Fruit fly (Drosophila melanogaster) whole organism, embryonic: ENCODE results near the gene Acn.

Source experiments
- Atf-2 ChIP-seq: fragments of 200-800 bp; sonication (Bioruptor generic); optimal IDR thresholded peaks from 2 replicates; lab custom pipeline; 2016; ENCODE audit warnings: missing biosample characterization, missing genetic modification characterization
- BtbVII ChIP-seq: fragments of 200-800 bp; sonication (Bioruptor generic); optimal IDR thresholded peaks from 3 replicates; lab custom pipeline; 2017; ENCODE audit warnings: missing biosample characterization, mild to moderate bottlenecking, missing genetic modification characterization
- Bteb2 ChIP-seq: fragments of 200-800 bp; sonication (Bioruptor generic); optimal IDR thresholded peaks from 2 replicates; lab custom pipeline; 2016; ENCODE audit warnings: missing biosample characterization, missing genetic modification characterization
- CG10209 ChIP-seq: fragments of 200-800 bp; sonication (Bioruptor generic); optimal IDR thresholded peaks from 3 replicates; lab custom pipeline; 2017; ENCODE audit warnings: missing biosample characterization, mild to moderate bottlenecking, missing genetic modification characterization, missing genetic modification reagents
- CG10431 ChIP-seq: fragments of 200-800 bp; sonication (Bioruptor generic); optimal IDR thresholded peaks from 3 replicates; lab custom pipeline; 2018; ENCODE audit warnings: missing biosample characterization, mild to moderate bottlenecking, missing genetic modification characterization
- CG10565 ChIP-seq: fragments of 200-800 bp; sonication (Bioruptor generic); optimal IDR thresholded peaks from 3 replicates; lab custom pipeline; 2016; ENCODE audit warnings: missing biosample characterization, mild to moderate bottlenecking, missing genetic modification characterization
- CG10959 ChIP-seq: fragments of 200-800 bp; sonication (Bioruptor generic); IDR thresholded peaks from 2 replicates; pipeline ENCODE4 v1.3.6; 2022; ENCODE audit warnings: missing biosample characterization, missing genetic modification characterization
- CG11504 ChIP-seq: fragments of 200-800 bp; sonication (Bioruptor generic); optimal IDR thresholded peaks from 3 replicates; lab custom pipeline; 2019; ENCODE audit warnings: missing biosample characterization, mild to moderate bottlenecking, missing genetic modification characterization, moderate library complexity
- CG12071 ChIP-seq: fragments of 200-800 bp; sonication (Bioruptor generic); optimal IDR thresholded peaks from 3 replicates; lab custom pipeline; 2018; ENCODE audit warnings: missing biosample characterization, mild to moderate bottlenecking, missing genetic modification characterization
- CG12744 ChIP-seq: fragments of 200-800 bp; sonication (Bioruptor generic); optimal IDR thresholded peaks from 2 replicates; lab custom pipeline; 2016; ENCODE audit warnings: missing biosample characterization, missing genetic modification characterization
- CG12942 ChIP-seq: fragments of 200-800 bp; sonication (Bioruptor generic); optimal IDR thresholded peaks from 3 replicates; lab custom pipeline; 2016; ENCODE audit warnings: missing biosample characterization, missing genetic modification characterization
- CG13296 ChIP-seq: fragments of 200-800 bp; sonication (Bioruptor generic); optimal IDR thresholded peaks from 3 replicates; lab custom pipeline; 2018; ENCODE audit warnings: missing biosample characterization, mild to moderate bottlenecking, missing genetic modification characterization
- CG16815 ChIP-seq: fragments of 200-800 bp; sonication (Bioruptor generic); optimal IDR thresholded peaks from 3 replicates; lab custom pipeline; 2017; ENCODE audit warnings: missing biosample characterization, mild to moderate bottlenecking, missing genetic modification characterization
- CG16863 ChIP-seq: fragments of 200-800 bp; sonication (Bioruptor generic); optimal IDR thresholded peaks from 3 replicates; lab custom pipeline; 2016; ENCODE audit warnings: missing biosample characterization, missing genetic modification characterization
- CG18476 ChIP-seq: fragments of 200-800 bp; sonication (Bioruptor generic); optimal IDR thresholded peaks from 2 replicates; lab custom pipeline; 2016; ENCODE audit warnings: missing biosample characterization, mild to moderate bottlenecking, missing genetic modification characterization
- CG2129 ChIP-seq: fragments of 200-800 bp; sonication (Bioruptor generic); IDR thresholded peaks from 2 replicates; pipeline ENCODE4 v1.3.6; 2022; ENCODE audit warnings: missing biosample characterization, missing genetic modification characterization; ENCODE audit not compliant: partially characterized antibody
- CG5245 ChIP-seq: fragments of 200-800 bp; sonication (Bioruptor generic); optimal IDR thresholded peaks from 3 replicates; lab custom pipeline; 2016; ENCODE audit warnings: missing biosample characterization, missing genetic modification characterization
- CG7786 ChIP-seq: fragments of 200-800 bp; sonication (Bioruptor generic); optimal IDR thresholded peaks from 2 replicates; lab custom pipeline; 2016; ENCODE audit warnings: missing biosample characterization, missing genetic modification characterization
- CG7839 ChIP-seq: fragments of 200-800 bp; sonication (Bioruptor generic); optimal IDR thresholded peaks from 3 replicates; lab custom pipeline; 2018; ENCODE audit warnings: missing biosample characterization, mild to moderate bottlenecking, missing genetic modification characterization, moderate library complexity
- CG8290 ChIP-seq, 3 experiments: fragments of 200-800 bp; sonication (Bioruptor generic); optimal IDR thresholded peaks; 2 replicates each; lab custom pipeline; 2016 to 2019; ENCODE audit warnings: missing biosample characterization in 3 of 3, missing genetic modification characterization in 3 of 3, mild to moderate bottlenecking in 2 of 3, moderate library complexity in 1 of 3
- CG8924 ChIP-seq: fragments of 200-800 bp; optimal IDR thresholded peaks from 3 replicates; lab custom pipeline; 2019; ENCODE audit warnings: missing biosample characterization, mild to moderate bottlenecking, missing genetic modification characterization, moderate library complexity
- CTCF ChIP-seq: fragments of 200-800 bp; sonication (Bioruptor generic); optimal IDR thresholded peaks from 2 replicates; lab custom pipeline; 2017; ENCODE audit warnings: missing biosample characterization, mild to moderate bottlenecking, missing genetic modification characterization, moderate library complexity
- CrebB ChIP-seq: fragments of 200-800 bp; sonication (Bioruptor generic); optimal IDR thresholded peaks from 3 replicates; lab custom pipeline; 2018; ENCODE audit warnings: missing biosample characterization, mild to moderate bottlenecking, missing genetic modification characterization
- D19A ChIP-seq: fragments of 200-800 bp; optimal IDR thresholded peaks from 3 replicates; lab custom pipeline; 2019; ENCODE audit warnings: missing biosample characterization, mild to moderate bottlenecking, missing genetic modification characterization, moderate library complexity
- Gug ChIP-seq: fragments of 200-800 bp; sonication (Bioruptor generic); IDR thresholded peaks from 4 replicates; pipeline ENCODE4 v1.3.6; 2022; ENCODE audit warnings: missing biosample characterization, missing genetic modification characterization
- Hr3 ChIP-seq: fragments of 200-800 bp; sonication (Bioruptor generic); optimal IDR thresholded peaks from 3 replicates; lab custom pipeline; 2016; ENCODE audit warnings: missing biosample characterization, missing genetic modification characterization
- Mes4 ChIP-seq: fragments of 200-800 bp; sonication (Bioruptor generic); optimal IDR thresholded peaks from 2 replicates; lab custom pipeline; 2016; ENCODE audit warnings: missing biosample characterization, missing genetic modification characterization
- Myb ChIP-seq: fragments of 200-800 bp; sonication (Bioruptor generic); optimal IDR thresholded peaks from 2 replicates; lab custom pipeline; 2016; ENCODE audit warnings: missing biosample characterization, missing genetic modification characterization
- NFAT ChIP-seq: fragments of 200-800 bp; sonication (Bioruptor generic); IDR thresholded peaks from 2 replicates; pipeline ENCODE4 v1.3.6; 2022; ENCODE audit warnings: missing biosample characterization, missing genetic modification characterization
- Nf-YC ChIP-seq: fragments of 200-800 bp; optimal IDR thresholded peaks from 3 replicates; lab custom pipeline; 2019; ENCODE audit warnings: missing biosample characterization, mild to moderate bottlenecking, missing genetic modification characterization, moderate library complexity
- Side ChIP-seq: fragments of 200-800 bp; sonication (Bioruptor generic); optimal IDR thresholded peaks from 2 replicates; lab custom pipeline; 2016; ENCODE audit warnings: missing biosample characterization, missing genetic modification characterization
- Xrp1 ChIP-seq: fragments of 200-800 bp; sonication (Bioruptor generic); IDR thresholded peaks from 2 replicates; pipeline ENCODE4 v1.3.6; 2022; ENCODE audit warnings: missing biosample characterization, missing genetic modification characterization
- al ChIP-seq: fragments of 200-800 bp; sonication (Bioruptor generic); IDR thresholded peaks from 2 replicates; pipeline ENCODE4 v1.3.6; 2022; ENCODE audit warnings: missing biosample characterization, missing genetic modification characterization
- cato ChIP-seq: fragments of 200-800 bp; sonication (Bioruptor generic); optimal IDR thresholded peaks from 2 replicates; lab custom pipeline; 2016; ENCODE audit warnings: missing biosample characterization, missing genetic modification characterization, borderline replicate concordance
- crc ChIP-seq: fragments of 200-800 bp; sonication (Bioruptor generic); optimal IDR thresholded peaks from 2 replicates; lab custom pipeline; 2016; ENCODE audit warnings: missing biosample characterization, missing genetic modification characterization
- da ChIP-seq: fragments of 200-800 bp; sonication (Bioruptor generic); optimal IDR thresholded peaks from 2 replicates; lab custom pipeline; 2016; ENCODE audit warnings: missing biosample characterization, missing genetic modification characterization
- dmrt11E ChIP-seq: fragments of 200-800 bp; sonication (Bioruptor generic); optimal IDR thresholded peaks from 3 replicates; lab custom pipeline; 2018; ENCODE audit warnings: missing biosample characterization, mild to moderate bottlenecking, missing genetic modification characterization, moderate library complexity
- dmrt99B ChIP-seq: fragments of 200-800 bp; sonication (Bioruptor generic); optimal IDR thresholded peaks from 2 replicates; lab custom pipeline; 2018; ENCODE audit warnings: missing biosample characterization, mild to moderate bottlenecking, missing genetic modification characterization, moderate library complexity
- gce ChIP-seq: fragments of 200-800 bp; sonication (Bioruptor generic); IDR thresholded peaks from 3 replicates; pipeline ENCODE4 v1.3.6; 2022; ENCODE audit warnings: missing biosample characterization, missing genetic modification characterization
- grau ChIP-seq: fragments of 200-800 bp; optimal IDR thresholded peaks from 3 replicates; lab custom pipeline; 2019; ENCODE audit warnings: missing biosample characterization, mild to moderate bottlenecking, missing genetic modification characterization, moderate library complexity
- jigr1 ChIP-seq: fragments of 200-800 bp; sonication (Bioruptor generic); IDR thresholded peaks from 3 replicates; pipeline ENCODE4 v1.3.6; 2022; ENCODE audit warnings: missing biosample characterization, missing genetic modification characterization
- kah ChIP-seq: fragments of 200-800 bp; sonication (Bioruptor generic); optimal IDR thresholded peaks from 2 replicates; lab custom pipeline; 2018; ENCODE audit warnings: missing biosample characterization, mild to moderate bottlenecking, missing genetic modification characterization
- knrl ChIP-seq: fragments of 200-800 bp; sonication (Bioruptor generic); IDR thresholded peaks from 3 replicates; pipeline ENCODE4 v1.3.6; 2022; ENCODE audit warnings: missing biosample characterization, missing genetic modification characterization; ENCODE audit not compliant: partially characterized antibody
- lmd ChIP-seq: fragments of 200-800 bp; sonication (Bioruptor generic); IDR thresholded peaks from 2 replicates; pipeline ENCODE4 v1.3.6; 2022; ENCODE audit warnings: missing biosample characterization, missing genetic modification characterization
- lov ChIP-seq, 2 experiments: fragments of 200-800 bp in 1 of 2; fragments of >200 bp in 1 of 2; sonication (Bioruptor generic) in 1 of 2; IDR thresholded peaks in 1 of 2; optimal IDR thresholded peaks in 1 of 2; 2 replicates in 1 of 2; 3 replicates in 1 of 2; pipeline versions ENCODE4 v1.3.6 to Lab custom; 2017 to 2022; ENCODE audit warnings: missing biosample characterization in 1 of 2, missing genetic modification characterization in 1 of 2
- onecut ChIP-seq: fragments of 200-800 bp; sonication (Bioruptor generic); IDR thresholded peaks from 2 replicates; pipeline ENCODE4 v1.3.6; 2022; ENCODE audit warnings: missing biosample characterization, missing genetic modification characterization
- pan ChIP-seq, 4 experiments: fragments of >200 bp in 3 of 4; fragments of 200-800 bp in 1 of 4; sonication (Bioruptor generic) in 1 of 4; optimal IDR thresholded peaks in 3 of 4; IDR thresholded peaks in 1 of 4; 2 replicates each; pipeline versions ENCODE4 v1.3.6 to Lab custom; 2017 to 2022; ENCODE audit warnings: missing biosample characterization in 2 of 4, missing genetic modification characterization in 2 of 4, mixed read lengths in 1 of 4
- ro ChIP-seq: fragments of 200-800 bp; sonication (Bioruptor generic); IDR thresholded peaks from 2 replicates; pipeline ENCODE4 v1.3.6; 2022; ENCODE audit warnings: missing biosample characterization, missing genetic modification characterization
- tio ChIP-seq: fragments of 200-800 bp; sonication (Bioruptor generic); optimal IDR thresholded peaks from 2 replicates; lab custom pipeline; 2017; ENCODE audit warnings: missing biosample characterization, missing genetic modification characterization, inconsistent platforms
- tx ChIP-seq: fragments of 200-800 bp; sonication (Bioruptor generic); optimal IDR thresholded peaks from 2 replicates; lab custom pipeline; 2016; ENCODE audit warnings: missing biosample characterization, missing genetic modification characterization
- usp ChIP-seq: fragments of >200 bp; optimal IDR thresholded peaks from 2 replicates; lab custom pipeline; 2017; ENCODE audit warnings: missing biosample characterization, missing genetic modification characterization

Acn gene

dm6 chr2L:19002959-19003371 is 42.2 kb upstream of the Acn start, which contains the start of gene CG31793 (continued):
- TF ChIP-seq CTCF (GFP tag; lab: Kevin White, UChicago) (no peak), Nf-YC (tag; lab: Kevin White, UChicago) (peak; percentile 53), tx (no peak), grau (tag; lab: Kevin White, UChicago) (peak; percentile 72), da (no peak), al (GFP tag; lab: Robert Waterston, UW) (no peak), CG2129 (GFP tag; lab: Robert Waterston, UW) (no peak), Gug (GFP tag; lab: Robert Waterston, UW) (no peak), CG10959 (GFP tag; lab: Robert Waterston, UW) (no peak), crc (GFP tag; lab: Kevin White, UChicago) (no peak), CG11504 (tag; lab: Kevin White, UChicago) (peak; percentile 68), dmrt99B (tag; lab: Kevin White, UChicago) (peak; percentile 58), knrl (GFP tag; lab: Robert Waterston, UW) (no peak), CG10565 (GFP tag; lab: Kevin White, UChicago) (no peak), BtbVII (GFP tag; lab: Kevin White, UChicago) (peak; percentile 65), kah (GFP tag; lab: Kevin White, UChicago) (no peak), usp (GFP tag; lab: Kevin White, UChicago) (no peak), Myb (GFP tag; lab: Kevin White, UChicago) (no peak), onecut (GFP tag; lab: Robert Waterston, UW) (no peak), CG12744 (GFP tag; lab: Kevin White, UChicago) (no peak), CG10431 (no peak), jigr1 (GFP tag; lab: Robert Waterston, UW) (no peak), NFAT (GFP tag; lab: Robert Waterston, UW) (peak; percentile 41; the same call in 1 of the 2 replicates), CG13296 (GFP tag; lab: Kevin White, UChicago) (peak; percentile 76), Xrp1 (peak; percentile 44; the same call in 1 of the 2 replicates), CG8290 (GFP tag; optimal IDR thresholded peaks at IDR 0.05; lab: Kevin White, UChicago) (no peak), CG8290 (tag; optimal IDR thresholded peaks at IDR 0.05; lab: Kevin White, UChicago) (peak in 1 of 2 experiments; percentile 59), cato (GFP tag; lab: Kevin White, UChicago) (no peak), ro (GFP tag; lab: Robert Waterston, UW) (no peak), Mes4 (GFP tag; lab: Kevin White, UChicago) (no peak), CrebB (tag; lab: Kevin White, UChicago) (no peak), gce (GFP tag; lab: Robert Waterston, UW) (no peak), CG7839 (tag; lab: Kevin White, UChicago) (peak; percentile 65), CG5245 (GFP tag; lab: Kevin White, UChicago) (no peak), CG12942 (no peak), tio (GFP tag; lab: Kevin White, UChicago) (no peak), Bteb2 (GFP tag; lab: Kevin White, UChicago) (no peak), Hr3 (GFP tag; lab: Kevin White, UChicago) (peak; percentile 24), CG16815 (GFP tag; lab: Kevin White, UChicago) (no peak), CG10209 (GFP tag; lab: Kevin White, UChicago) (peak; percentile 53), CG8924 (peak; percentile 67), CG12071 (GFP tag; lab: Kevin White, UChicago) (no peak), lmd (GFP tag; lab: Robert Waterston, UW) (no peak), CG16863 (GFP tag; lab: Kevin White, UChicago) (no peak), CG18476 (GFP tag; lab: Kevin White, UChicago) (no peak), CG7786 (GFP tag; lab: Kevin White, UChicago) (no peak), lov (optimal IDR thresholded peaks at IDR 0.05; lab: Kevin White, UChicago) (no peak), lov (GFP tag; IDR thresholded peaks at IDR 0.05; lab: Robert Waterston, UW) (no peak), dmrt11E (no peak), pan (optimal IDR thresholded peaks at IDR 0.05; lab: Kevin White, UChicago) (no peak), pan (GFP tag; optimal IDR thresholded peaks at IDR 0.05 in 1 of 2, IDR thresholded peaks at IDR 0.05 in 1 of 2) (peak in 1 of 2 experiments; percentile 63), D19A (tag; lab: Kevin White, UChicago) (peak; percentile 62), Atf-2 (no peak), Side (GFP tag; lab: Kevin White, UChicago) (no peak)
